Fruit fly (Drosophila melanogaster): ENCODE data around the gene CG31415.

The CG31415 gene

DNA sequence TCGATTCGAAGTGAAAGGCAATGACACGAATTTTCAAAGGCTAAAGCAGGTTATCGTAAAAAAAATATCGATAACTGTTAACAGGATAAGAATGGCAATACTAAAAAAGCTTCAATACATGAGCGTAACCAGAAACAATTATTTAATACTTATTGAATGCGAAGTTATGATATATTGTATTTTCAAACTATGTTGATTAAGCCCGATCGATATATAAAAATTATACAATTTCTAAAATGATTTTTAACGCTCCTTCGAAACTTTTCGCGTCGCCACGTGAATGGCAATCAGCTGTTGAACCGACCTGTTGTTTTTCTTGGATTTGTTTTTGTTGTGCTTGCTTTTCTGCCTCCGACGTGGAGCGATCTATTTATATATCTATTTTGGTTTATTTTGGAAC, 12.9 kb downstream of the CG31415 start, which contains the start of the genes Alg12 and Rpt3R (continued):
- peak; percentile 32 for TF ChIP-seq CG3995 (GFP tag; optimal IDR thresholded peaks at IDR 0.05)
- peak; percentile 48; the same call in 2 of the 3 replicates for TF ChIP-seq CG16813 (GFP tag; IDR thresholded peaks at IDR 0.05; ENCODE audit: partially characterized antibody)
- TF ChIP-seq CrebB (tag; optimal IDR thresholded peaks at IDR 0.05) = no peak
- no peak for TF ChIP-seq HHEX (GFP tag; optimal IDR thresholded peaks at IDR 0.05)
- TF ChIP-seq Lim3 (GFP tag; IDR thresholded peaks at IDR 0.05) = no peak
- TF ChIP-seq CG3065 (GFP tag; optimal IDR thresholded peaks at IDR 0.05) = no peak
- peak; percentile 5 for TF ChIP-seq nmo (GFP tag; optimal IDR thresholded peaks at IDR 0.05)
- TF ChIP-seq D19A (tag; optimal IDR thresholded peaks at IDR 0.05) = no peak
- peak; percentile 67 for TF ChIP-seq Scr (GFP tag; IDR thresholded peaks at IDR 0.05; ENCODE audit: partially characterized antibody)
- no peak for TF ChIP-seq CG14014 (GFP tag; IDR thresholded peaks at IDR 0.05)
- no peak for TF ChIP-seq sim (GFP tag; IDR thresholded peaks at IDR 0.05)
- no peak for TF ChIP-seq NK7.1 (GFP tag; optimal IDR thresholded peaks at IDR 0.05)
- TF ChIP-seq mld (GFP tag; IDR thresholded peaks at IDR 0.05; ENCODE audit: partially characterized antibody) = no peak
- no peak for TF ChIP-seq slp2 (GFP tag; optimal IDR thresholded peaks at IDR 0.05)
- TF ChIP-seq Six4 (GFP tag; optimal IDR thresholded peaks at IDR 0.05) = no peak
- no peak for TF ChIP-seq tio (GFP tag; optimal IDR thresholded peaks at IDR 0.05)
- TF ChIP-seq Usf (GFP tag; optimal IDR thresholded peaks at IDR 0.05) = no peak
- no peak for TF ChIP-seq kni (GFP tag; optimal IDR thresholded peaks at IDR 0.05)
- no peak for TF ChIP-seq GATAe (GFP tag; conservative IDR thresholded peaks at IDR 0.05)
- TF ChIP-seq HmgD (GFP tag; optimal IDR thresholded peaks at IDR 0.05) = no peak
- TF ChIP-seq Mes4 (GFP tag; optimal IDR thresholded peaks at IDR 0.05) = no peak
- no peak for TF ChIP-seq Rx (GFP tag; IDR thresholded peaks at IDR 0.05)
- TF ChIP-seq CG4617 (GFP tag; optimal IDR thresholded peaks at IDR 0.05; ENCODE audit: borderline replicate concordance) = no peak
- no peak for TF ChIP-seq gcm2 (GFP tag; optimal IDR thresholded peaks at IDR 0.05)
- no peak for TF ChIP-seq Sry-β (GFP tag; optimal IDR thresholded peaks at IDR 0.05)
- TF ChIP-seq CG6254 (GFP tag; optimal IDR thresholded peaks at IDR 0.05) = no peak
- no peak for TF ChIP-seq CG8290 (GFP tag; optimal IDR thresholded peaks at IDR 0.05)
- no peak for TF ChIP-seq CG8290 (tag; optimal IDR thresholded peaks at IDR 0.05)
- no peak for TF ChIP-seq zen (tag; optimal IDR thresholded peaks at IDR 0.05)
- TF ChIP-seq CG34224 (GFP tag; IDR thresholded peaks at IDR 0.05; ENCODE audit: partially characterized antibody) = peak; percentile 70
- peak; percentile 29 for TF ChIP-seq stwl (tag; optimal IDR thresholded peaks at IDR 0.05)
- TF ChIP-seq crp (GFP tag; optimal IDR thresholded peaks at IDR 0.05) = peak; percentile 28 to 90
- no peak for TF ChIP-seq da (GFP tag; optimal IDR thresholded peaks at IDR 0.05)
- TF ChIP-seq D19B (GFP tag; optimal IDR thresholded peaks at IDR 0.05) = no peak
- TF ChIP-seq bowl (GFP tag; IDR thresholded peaks at IDR 0.05) = no peak
- no peak for TF ChIP-seq CG10321 (GFP tag; IDR thresholded peaks at IDR 0.05)
- TF ChIP-seq CG14050 (GFP tag; IDR thresholded peaks at IDR 0.05) = no peak
- TF ChIP-seq ind (GFP tag; optimal IDR thresholded peaks at IDR 0.05) = no peak
- TF ChIP-seq CG32532 (GFP tag; IDR thresholded peaks at IDR 0.05) = no peak
- no peak for TF ChIP-seq dm (GFP tag; optimal IDR thresholded peaks at IDR 0.05)
- TF ChIP-seq CG17328 (GFP tag; IDR thresholded peaks at IDR 0.05) = no peak
- no peak for TF ChIP-seq Fer3 (tag; optimal IDR thresholded peaks at IDR 0.05)
- no peak for TF ChIP-seq CG4854 (GFP tag; optimal IDR thresholded peaks at IDR 0.05)
- TF ChIP-seq odd (GFP tag; optimal IDR thresholded peaks at IDR 0.05) = no peak
- no peak for TF ChIP-seq NC2α (GFP tag; optimal IDR thresholded peaks at IDR 0.05)
- no peak for TF ChIP-seq CG7271 (tag; optimal IDR thresholded peaks at IDR 0.05)
- no peak for TF ChIP-seq Opbp (GFP tag; IDR thresholded peaks at IDR 0.05; ENCODE audit: partially characterized antibody)
- 0 out of 2 replicates have a peak, but pooled peaks have one; percentile 26 for TF ChIP-seq CG2129 (GFP tag; IDR thresholded peaks at IDR 0.05; ENCODE audit: partially characterized antibody)
- TF ChIP-seq CG3281 (GFP tag; optimal IDR thresholded peaks at IDR 0.05) = no peak
- TF ChIP-seq Camta (GFP tag; optimal IDR thresholded peaks at IDR 0.05) = no peak
- no peak for TF ChIP-seq nom (GFP tag; optimal IDR thresholded peaks at IDR 0.05)
